Fruit fly (Drosophila melanogaster): ENCODE measurements around the gene fal.

Gene fal

dm6 chr3L:19294613-19295299 is 392 bp downstream of the fal start:
- TF ChIP-seq CG6163 (GFP tag; IDR thresholded peaks at IDR 0.05) (peak; percentile 52; the same call in 2 of the 3 replicates), Ets96B (tag; optimal IDR thresholded peaks at IDR 0.05) (no peak), Lpt (GFP tag; optimal IDR thresholded peaks at IDR 0.05) (peak; percentile 53), ss (GFP tag; optimal IDR thresholded peaks at IDR 0.05) (no peak), Hr39 (GFP tag; optimal IDR thresholded peaks at IDR 0.05) (no peak), CG6808 (GFP tag; optimal IDR thresholded peaks at IDR 0.05) (peak; percentile 41), pdm3 (GFP tag; optimal IDR thresholded peaks at IDR 0.05) (no peak), CG6854 (GFP tag; optimal IDR thresholded peaks at IDR 0.05) (peak; percentile 43), topi (GFP tag; optimal IDR thresholded peaks at IDR 0.05) (no peak), vri (GFP tag; optimal IDR thresholded peaks at IDR 0.05) (no peak), lz (GFP tag; optimal IDR thresholded peaks at IDR 0.05) (no peak), Eip93F (GFP tag; optimal IDR thresholded peaks at IDR 0.05) (no peak), achi (GFP tag; optimal IDR thresholded peaks at IDR 0.05) (no peak), Hr38 (GFP tag; optimal IDR thresholded peaks at IDR 0.05) (no peak), CG3032 (tag; optimal IDR thresholded peaks at IDR 0.05) (no peak), Blimp-1 (GFP tag; optimal IDR thresholded peaks at IDR 0.05) (no peak), Ets21C (GFP tag; optimal IDR thresholded peaks at IDR 0.05) (no peak), Sox15 (GFP tag; optimal IDR thresholded peaks at IDR 0.05) (no peak), CG11902 (GFP tag; optimal IDR thresholded peaks at IDR 0.05) (no peak), CG7368 (GFP tag; optimal IDR thresholded peaks at IDR 0.05) (no peak), CG9139 (GFP tag; optimal IDR thresholded peaks at IDR 0.05) (peak; percentile 34), CG3919 (GFP tag; optimal IDR thresholded peaks at IDR 0.05) (no peak), CG11294 (GFP tag; IDR thresholded peaks at IDR 0.05) (no peak), Met (GFP tag; optimal IDR thresholded peaks at IDR 0.05) (no peak), Gug (GFP tag; IDR thresholded peaks at IDR 0.05) (no peak), Hr4 (GFP tag; optimal IDR thresholded peaks at IDR 0.05) (no peak), esn (GFP tag; optimal IDR thresholded peaks at IDR 0.05) (no peak), Sox14 (GFP tag; optimal IDR thresholded peaks at IDR 0.05) (no peak), CG32006 (GFP tag; optimal IDR thresholded peaks at IDR 0.05) (no peak), cyc (GFP tag; optimal IDR thresholded peaks at IDR 0.05) (no peak), net (GFP tag; optimal IDR thresholded peaks at IDR 0.05) (no peak), svp (GFP tag) (peak; percentile 80), CG6276 (GFP tag; optimal IDR thresholded peaks at IDR 0.05) (peak; percentile 69), dac (GFP tag; optimal IDR thresholded peaks at IDR 0.05) (no peak), CG8119 (GFP tag; IDR thresholded peaks at IDR 0.05) (no peak), acj6 (GFP tag; optimal IDR thresholded peaks at IDR 0.05) (no peak), CG16779 (tag; optimal IDR thresholded peaks at IDR 0.05) (peak; percentile 58), spab (GFP tag; optimal IDR thresholded peaks at IDR 0.05) (peak; percentile 11), CG4318 (GFP tag; optimal IDR thresholded peaks at IDR 0.05) (no peak), Smox (GFP tag; optimal IDR thresholded peaks at IDR 0.05) (no peak), CG8632 (GFP tag; optimal IDR thresholded peaks at IDR 0.05) (peak; percentile 1), OdsH (GFP tag; optimal IDR thresholded peaks at IDR 0.05) (no peak), CG8319 (GFP tag; optimal IDR thresholded peaks at IDR 0.05) (no peak), CG10669 (GFP tag; optimal IDR thresholded peaks at IDR 0.05) (no peak), dsx (GFP tag; optimal IDR thresholded peaks at IDR 0.05; ENCODE audit: poor library complexity, severe bottlenecking) (peak; percentile 23), CG31627 (GFP tag; optimal IDR thresholded peaks at IDR 0.05) (no peak), fd59A (GFP tag; optimal IDR thresholded peaks at IDR 0.05) (no peak), CG6792 (GFP tag; optimal IDR thresholded peaks at IDR 0.05) (no peak), CG1621 (tag; optimal IDR thresholded peaks at IDR 0.05) (no peak), CG15336 (GFP tag; IDR thresholded peaks at IDR 0.05) (no peak), eg (GFP tag; IDR thresholded peaks at IDR 0.05) (peak; percentile 51; the same call in 1 of the 3 replicates), Eip75B (GFP tag; optimal IDR thresholded peaks at IDR 0.05) (peak; percentile 23)
